Worm (Caenorhabditis elegans) whole organism, mixed stage, embryonic: ENCODE data around the gene vrk-1.

Experiments
- ceh-39 ChIP-seq: fragments of 150-350 bp; optimal IDR thresholded peaks from 2 replicates; lab custom pipeline; 2014; ENCODE audit warnings: missing biosample characterization, missing genetic modification characterization
- elt-3 ChIP-seq: fragments of 150-350 bp; optimal IDR thresholded peaks from 2 replicates; lab custom pipeline; 2014; ENCODE audit warnings: missing biosample characterization, missing genetic modification characterization
- hlh-1 ChIP-seq: fragments of 150-350 bp; optimal IDR thresholded peaks from 2 replicates; lab custom pipeline; 2014; ENCODE audit warnings: missing biosample characterization, missing genetic modification reagents, missing genetic modification characterization
- mep-1 ChIP-seq: fragments of 150-350 bp; optimal IDR thresholded peaks from 2 replicates; lab custom pipeline; 2017; ENCODE audit warnings: missing biosample characterization, missing genetic modification reagents, missing genetic modification characterization, inconsistent platforms
- nhr-12 ChIP-seq: fragments of 150-350 bp; optimal IDR thresholded peaks from 2 replicates; lab custom pipeline; 2014; ENCODE audit warnings: missing biosample characterization, missing genetic modification characterization
- nhr-2 ChIP-seq: fragments of 150-350 bp; optimal IDR thresholded peaks from 2 replicates; lab custom pipeline; 2014; ENCODE audit warnings: missing biosample characterization, missing genetic modification characterization
- nhr-237 ChIP-seq: fragments of 150-350 bp; optimal IDR thresholded peaks from 2 replicates; lab custom pipeline; 2014; ENCODE audit warnings: missing biosample characterization, missing genetic modification characterization
- pha-4 ChIP-seq: fragments of 150-350 bp; optimal IDR thresholded peaks from 2 replicates; lab custom pipeline; 2018; ENCODE audit warnings: missing biosample characterization, missing genetic modification reagents, missing genetic modification characterization
- sem-2 ChIP-seq: fragments of 200-800 bp; sonication (Bioruptor generic); optimal IDR thresholded peaks from 2 replicates; lab custom pipeline; 2018; ENCODE audit warnings: mild to moderate bottlenecking, missing genetic modification characterization, missing compliant biosample characterization
- unc-39 ChIP-seq: fragments of 150-350 bp; optimal IDR thresholded peaks from 2 replicates; lab custom pipeline; 2014; ENCODE audit warnings: missing biosample characterization, missing genetic modification characterization
- unc-62 ChIP-seq: fragments of 150-350 bp; optimal IDR thresholded peaks from 2 replicates; lab custom pipeline; 2014; ENCODE audit warnings: missing biosample characterization, missing genetic modification reagents, missing genetic modification characterization

ce11 chrII:5931904-5932764 is 10.4 kb downstream of the vrk-1 start:
- TF ChIP-seq ceh-39 (tag; lab: Kevin White, UChicago) (no peak), pha-4 (no peak), elt-3 (tag; lab: Kevin White, UChicago) (no peak), nhr-2 (no peak), unc-62 (GFP tag; lab: Kevin White, UChicago) (peak; percentile 97), nhr-12 (no peak), unc-39 (no peak), nhr-237 (tag; lab: Kevin White, UChicago) (no peak), mep-1 (tag; lab: Kevin White, UChicago) (no peak), hlh-1 (tag; lab: Kevin White, UChicago) (no peak), sem-2 (GFP tag; lab: Kevin White, UChicago) (no peak)
